Worm (Caenorhabditis elegans): ENCODE results near the gene lec-9.
"Not testable (repeated sequence)": the region's sequence is repeated elsewhere in the genome, so short reads cannot be mapped to it uniquely, and the experiment has no call there.

The lec-9 gene

ce11 chrX:17600139-17600538 lies at the start of gene lec-9:
lec-9 (plus strand) TSS chrX:17600487.
- TF ChIP-seq dao-5 (tag; optimal IDR thresholded peaks at IDR 0.05) (no peak), him-1 (tag; optimal IDR thresholded peaks at IDR 0.05) (no peak), W03F9.2 (tag; optimal IDR thresholded peaks at IDR 0.05) (no peak)

DNA sequence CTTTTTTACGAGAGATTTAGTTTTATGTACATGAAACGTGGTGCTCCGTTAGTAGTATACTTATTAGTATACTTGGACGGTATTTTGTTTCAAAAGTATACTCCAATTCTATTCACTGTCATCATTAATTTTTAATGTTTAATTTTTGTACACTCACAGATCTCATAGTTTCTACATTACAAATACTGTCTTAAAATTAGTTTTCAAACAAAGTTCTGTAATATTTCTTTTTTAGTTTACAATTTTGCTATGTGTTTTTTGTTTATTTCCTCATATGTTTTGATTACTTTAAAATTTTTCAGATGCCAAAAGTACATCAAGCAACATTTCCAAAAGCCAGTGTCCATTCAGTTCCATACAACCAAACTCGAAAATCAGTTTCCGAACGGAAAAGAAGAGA lies 49.5 kb upstream of the lec-9 start, which contains the start of gene hlh-28:
TSS of gene hlh-28 (plus strand) at position 301 of the 400 bp plus-strand sequence.
- not testable (repeated sequence) for TF ChIP-seq W03F9.2, dao-5, him-1 (tag; optimal IDR thresholded peaks at IDR 0.05)

- no peak for TF ChIP-seq W03F9.2 (tag; optimal IDR thresholded peaks at IDR 0.05)
- TF ChIP-seq him-1 (tag; optimal IDR thresholded peaks at IDR 0.05) = no peak
- TF ChIP-seq dao-5 (tag; optimal IDR thresholded peaks at IDR 0.05) = no peak
Measured at ce11 chrX:17553772-17554171, 46.5 kb upstream of the lec-9 start.

DNA sequence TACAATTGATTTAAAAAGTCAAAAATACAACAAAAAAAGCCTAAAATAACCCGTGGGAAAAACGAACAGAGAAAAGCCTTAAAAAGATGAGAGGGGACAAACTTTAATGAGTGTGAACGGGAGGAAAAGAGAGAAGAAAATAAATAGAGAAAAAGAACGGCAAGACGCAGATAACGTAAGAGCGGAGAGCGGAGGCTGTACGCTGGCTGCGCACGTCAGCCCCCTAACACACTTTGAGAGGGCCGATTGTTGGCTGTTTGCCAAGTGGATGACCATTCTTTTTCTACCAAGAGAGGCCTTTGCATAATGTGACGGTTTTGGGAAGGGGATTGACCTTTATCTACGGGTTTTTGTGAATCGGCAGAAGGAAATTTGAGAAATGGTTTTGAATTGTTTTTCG lies 38.1 kb upstream of the lec-9 start:
- TF ChIP-seq him-1 (tag; optimal IDR thresholded peaks at IDR 0.05) (no peak), W03F9.2 (tag; optimal IDR thresholded peaks at IDR 0.05) (no peak), dao-5 (tag; optimal IDR thresholded peaks at IDR 0.05) (no peak)

DNA sequence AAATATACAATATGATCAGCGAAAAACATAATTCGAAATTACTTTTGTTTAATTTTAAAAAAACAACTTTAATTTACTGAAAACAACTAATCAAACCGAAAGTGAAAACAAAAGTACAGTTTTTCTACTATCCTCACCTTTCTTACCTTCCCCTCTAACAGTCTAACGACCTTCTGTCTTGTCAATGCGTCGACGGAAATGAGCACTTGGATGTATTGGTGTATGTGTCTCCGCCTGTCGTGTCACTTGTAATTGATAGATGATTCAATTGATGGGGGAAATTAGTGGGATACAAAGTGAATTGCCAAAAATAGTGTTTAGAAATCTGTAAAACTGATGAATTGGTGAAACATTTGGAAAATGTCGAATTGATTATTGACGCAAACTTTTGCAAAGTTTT lies 36.9 kb upstream of the lec-9 start, which contains the start of gene F31A3.5:
TSS of gene F31A3.5 (minus strand) at position 200 of the 400 bp plus-strand sequence.
- TF ChIP-seq him-1 (tag; optimal IDR thresholded peaks at IDR 0.05) (no peak), dao-5 (tag; optimal IDR thresholded peaks at IDR 0.05) (no peak), W03F9.2 (tag; optimal IDR thresholded peaks at IDR 0.05) (no peak)

ce11 chrX:17567378-17567777 lies 32.9 kb upstream of the lec-9 start, which contains the start of gene F39B3.7:
F39B3.7 (minus strand) TSS chrX:17567478.
- TF ChIP-seq W03F9.2 (tag; optimal IDR thresholded peaks at IDR 0.05) (no peak), him-1 (tag; optimal IDR thresholded peaks at IDR 0.05) (no peak), dao-5 (tag; optimal IDR thresholded peaks at IDR 0.05) (no peak)

- not testable (repeated sequence) for TF ChIP-seq W03F9.2, dao-5, him-1 (tag; optimal IDR thresholded peaks at IDR 0.05)
Measured at ce11 chrX:17579011-17579410, 21.3 kb upstream of the lec-9 start, which contains the start of gene F39B3.3. F39B3.3 (minus strand) TSS chrX:17579111.

ce11 chrX:17579779-17580178 lies 20.5 kb upstream of the lec-9 start, which contains the start of gene frpr-7:
frpr-7 (minus strand) TSS chrX:17579879.
- no peak for TF ChIP-seq him-1 (tag; optimal IDR thresholded peaks at IDR 0.05)
- TF ChIP-seq dao-5 (tag; optimal IDR thresholded peaks at IDR 0.05) = no peak
- TF ChIP-seq W03F9.2 (tag; optimal IDR thresholded peaks at IDR 0.05) = no peak

- no peak for TF ChIP-seq W03F9.2 (tag; optimal IDR thresholded peaks at IDR 0.05)
- TF ChIP-seq him-1 (tag; optimal IDR thresholded peaks at IDR 0.05) = no peak
- TF ChIP-seq dao-5 (tag; optimal IDR thresholded peaks at IDR 0.05) = no peak
Measured at ce11 chrX:17598712-17599111, 1.6 kb upstream of the lec-9 start.

- no peak for TF ChIP-seq him-1 (tag; optimal IDR thresholded peaks at IDR 0.05)
Measured at ce11 chrX:17601345-17601744, 1.1 kb downstream of the lec-9 start.

- no peak for TF ChIP-seq W03F9.2 (tag; optimal IDR thresholded peaks at IDR 0.05)
Measured at ce11 chrX:17609948-17610347, 9.7 kb downstream of the lec-9 start, which contains the start of gene C16H3.3. C16H3.3 (minus strand) TSS chrX:17610048.

DNA sequence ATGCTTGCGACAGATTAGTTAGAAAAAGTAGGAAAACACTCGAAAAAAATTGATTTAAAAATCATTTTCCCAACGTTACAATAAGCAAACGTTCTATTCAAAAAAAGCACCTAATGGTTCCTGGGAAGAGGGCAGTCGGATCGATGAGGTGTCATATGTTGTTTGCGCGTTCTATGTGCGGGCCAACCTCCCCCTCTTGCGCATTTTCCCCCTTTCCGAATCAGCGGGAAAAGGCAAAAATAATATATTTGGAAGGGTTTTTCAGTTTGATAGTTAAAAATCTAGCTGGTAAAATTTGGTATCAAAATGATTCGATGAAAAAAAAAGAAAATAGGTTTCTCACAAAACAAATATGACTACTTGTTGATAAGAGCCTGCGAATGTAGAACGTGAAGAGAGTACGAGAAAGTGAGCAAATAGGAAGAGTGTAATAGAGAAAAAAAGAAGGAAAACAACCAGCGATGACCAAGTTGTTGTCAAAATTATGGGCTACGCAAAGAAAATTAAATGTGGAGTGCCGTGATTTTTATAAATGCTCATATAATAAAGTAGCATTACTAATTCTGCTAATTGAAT lies 10.2 kb downstream of the lec-9 start:
- peak; percentile 13 for TF ChIP-seq him-1 (tag; optimal IDR thresholded peaks at IDR 0.05)
- TF ChIP-seq W03F9.2 (tag; optimal IDR thresholded peaks at IDR 0.05) = peak; percentile 5
- no peak for TF ChIP-seq dao-5 (tag; optimal IDR thresholded peaks at IDR 0.05)

DNA sequence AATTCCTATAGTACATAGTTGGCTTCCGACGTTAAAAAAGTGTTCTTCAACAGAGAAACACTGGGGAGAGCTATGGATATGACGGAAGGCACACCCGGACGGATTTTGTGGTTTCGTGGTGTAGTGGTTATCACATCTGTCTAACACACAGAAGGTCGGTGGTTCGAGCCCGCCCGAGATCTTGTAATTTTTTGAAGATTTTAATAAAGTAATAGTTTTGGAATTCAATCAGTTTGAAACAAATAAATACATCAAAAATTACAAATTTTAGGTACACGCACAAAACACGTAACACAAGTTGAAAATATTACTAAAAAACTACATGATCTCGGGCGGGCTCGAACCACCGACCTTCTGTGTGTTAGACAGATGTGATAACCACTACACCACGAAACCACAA lies 10.9 kb downstream of the lec-9 start:
- TF ChIP-seq dao-5 (tag; optimal IDR thresholded peaks at IDR 0.05) = peak; percentile 32
- TF ChIP-seq W03F9.2 (tag; optimal IDR thresholded peaks at IDR 0.05) = no peak
- no peak for TF ChIP-seq him-1 (tag; optimal IDR thresholded peaks at IDR 0.05)

DNA sequence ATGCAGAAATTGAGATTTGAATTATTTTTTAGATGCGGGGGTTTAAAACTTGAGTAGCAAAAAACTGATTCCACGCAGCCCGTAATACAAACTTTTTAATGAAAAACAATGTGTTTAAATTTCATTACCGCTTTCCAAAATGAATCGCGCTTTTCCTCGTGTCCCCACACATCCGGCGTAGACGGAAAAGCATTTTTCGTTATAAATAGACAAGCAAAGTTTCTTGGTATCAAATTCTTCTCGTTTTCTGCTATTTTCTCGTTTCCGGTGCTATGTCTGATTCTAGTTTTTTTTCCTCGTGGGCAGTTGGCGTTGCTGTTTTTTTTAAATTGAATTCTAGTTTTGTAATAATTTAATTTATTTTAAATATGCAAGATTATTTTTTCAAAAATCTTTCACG lies 12.7 kb downstream of the lec-9 start:
- TF ChIP-seq him-1 (tag; optimal IDR thresholded peaks at IDR 0.05) = no peak
- no peak for TF ChIP-seq W03F9.2 (tag; optimal IDR thresholded peaks at IDR 0.05)
- no peak for TF ChIP-seq dao-5 (tag; optimal IDR thresholded peaks at IDR 0.05)

- no peak for TF ChIP-seq W03F9.2 (tag; optimal IDR thresholded peaks at IDR 0.05)
- TF ChIP-seq dao-5 (tag; optimal IDR thresholded peaks at IDR 0.05) = no peak
- no peak for TF ChIP-seq him-1 (tag; optimal IDR thresholded peaks at IDR 0.05)
Measured at ce11 chrX:17614245-17614644, 14.0 kb downstream of the lec-9 start, which contains the start of gene ncs-7. ncs-7 (plus strand) TSS chrX:17614545.
